Worm (Caenorhabditis elegans): ENCODE measurements around the gene F08C6.18.

- no peak for TF ChIP-seq ceh-32 (tag; optimal IDR thresholded peaks at IDR 0.05; ENCODE audit: poor library complexity)
- no peak for TF ChIP-seq F10B5.3 (tag; optimal IDR thresholded peaks at IDR 0.05)
- TF ChIP-seq egl-43 (GFP tag; IDR thresholded peaks at IDR 0.05): no peak
- no peak for TF ChIP-seq fos-1 (tag; optimal IDR thresholded peaks at IDR 0.05)
- TF ChIP-seq ces-1 (GFP tag; optimal IDR thresholded peaks at IDR 0.05): no peak
- TF ChIP-seq unc-130 (GFP tag; optimal IDR thresholded peaks at IDR 0.05): no peak
- no peak for TF ChIP-seq nhr-76 (tag; optimal IDR thresholded peaks at IDR 0.05)
- TF ChIP-seq lir-3 (tag; optimal IDR thresholded peaks at IDR 0.05): no peak
- TF ChIP-seq skn-1 (tag; optimal IDR thresholded peaks at IDR 0.05): no peak
- TF ChIP-seq nhr-237 (tag; optimal IDR thresholded peaks at IDR 0.05): no peak
- no peak for TF ChIP-seq madf-5 (GFP tag; IDR thresholded peaks at IDR 0.05)
- TF ChIP-seq lsy-2 (tag; optimal IDR thresholded peaks at IDR 0.05): peak in 1 of 2 experiments; percentile 29
- TF ChIP-seq unc-39 (tag; optimal IDR thresholded peaks at IDR 0.05): no peak
These were observed 12.3 kb upstream of the F08C6.18 start, which contains the start of gene adt-2 for ce11 chrX:7585610-7586259.

Measured in whole organism, L4 larva.